Fruit fly (Drosophila melanogaster) whole organism, embryonic: Measurements from ENCODE around the gene CG43051.
A peak's percentile ranks its signal among the peaks of the same experiment; 100 is the strongest.

Source experiments
- Antp ChIP-seq: fragments of 200-800 bp; sonication (Bioruptor generic); optimal IDR thresholded peaks from 3 replicates; lab custom pipeline; 2016; ENCODE audit warnings: missing biosample characterization, missing genetic modification characterization
- B-H1 ChIP-seq: fragments of 200-800 bp; sonication (Bioruptor generic); IDR thresholded peaks from 3 replicates; pipeline ENCODE4 v1.3.6; 2022; ENCODE audit warnings: missing biosample characterization, missing genetic modification characterization
- CG10366 ChIP-seq: fragments of 200-800 bp; sonication (Bioruptor generic); IDR thresholded peaks from 2 replicates; pipeline ENCODE4 v1.3.6; 2022; ENCODE audit warnings: missing biosample characterization, missing genetic modification characterization
- CG11560 ChIP-seq: fragments of 200-800 bp; sonication (Bioruptor generic); IDR thresholded peaks from 3 replicates; pipeline ENCODE4 v1.3.6; 2022; ENCODE audit warnings: missing biosample characterization, missing genetic modification characterization
- CG11723 ChIP-seq: fragments of 200-800 bp; sonication (Bioruptor generic); optimal IDR thresholded peaks from 2 replicates; lab custom pipeline; 2017; ENCODE audit warnings: missing biosample characterization, mild to moderate bottlenecking, missing genetic modification characterization
- CG12299 ChIP-seq: fragments of 200-800 bp; sonication (Bioruptor generic); optimal IDR thresholded peaks from 2 replicates; lab custom pipeline; 2018; ENCODE audit warnings: missing biosample characterization, mild to moderate bottlenecking, missing genetic modification characterization
- CG13123 ChIP-seq: fragments of 200-800 bp; sonication (Bioruptor generic); optimal IDR thresholded peaks from 2 replicates; lab custom pipeline; 2016; ENCODE audit warnings: missing biosample characterization, missing genetic modification characterization
- CG13894 ChIP-seq: fragments of 200-800 bp; sonication (Bioruptor generic); optimal IDR thresholded peaks from 3 replicates; lab custom pipeline; 2018; ENCODE audit warnings: missing biosample characterization, mild to moderate bottlenecking, missing genetic modification characterization, moderate library complexity
- CG18619 ChIP-seq: fragments of 200-800 bp; sonication (Bioruptor generic); optimal IDR thresholded peaks from 3 replicates; lab custom pipeline; 2017; ENCODE audit warnings: missing biosample characterization, mild to moderate bottlenecking, missing genetic modification characterization
- CG31441 ChIP-seq: fragments of 200-800 bp; sonication (Bioruptor generic); IDR thresholded peaks from 2 replicates; pipeline ENCODE4 v1.3.6; 2022; ENCODE audit warnings: missing biosample characterization, missing genetic modification characterization
- CG32772 ChIP-seq: fragments of 200-800 bp; sonication (Bioruptor generic); IDR thresholded peaks from 2 replicates; pipeline ENCODE4 v1.3.6; 2022; ENCODE audit warnings: missing biosample characterization, missing genetic modification characterization
- CG3407 ChIP-seq: fragments of 200-800 bp; sonication (Bioruptor generic); optimal IDR thresholded peaks from 2 replicates; lab custom pipeline; 2018; ENCODE audit warnings: missing biosample characterization, mild to moderate bottlenecking, missing genetic modification characterization
- CG4360 ChIP-seq: fragments of 200-800 bp; sonication (Bioruptor generic); IDR thresholded peaks from 2 replicates; pipeline ENCODE4 v1.3.6; 2022; ENCODE audit warnings: missing biosample characterization, missing genetic modification characterization
- CG5180 ChIP-seq: fragments of 200-800 bp; sonication (Bioruptor generic); optimal IDR thresholded peaks from 3 replicates; lab custom pipeline; 2017; ENCODE audit warnings: missing biosample characterization, missing genetic modification characterization, mild to moderate bottlenecking, moderate library complexity, missing genetic modification reagents
- CG6175 ChIP-seq: fragments of 200-800 bp; sonication (Bioruptor generic); IDR thresholded peaks from 3 replicates; pipeline ENCODE4 v1.3.6; 2022; ENCODE audit warnings: missing biosample characterization, missing genetic modification characterization
- CG7963 ChIP-seq: fragments of 200-800 bp; sonication (Bioruptor generic); IDR thresholded peaks from 3 replicates; pipeline ENCODE4 v1.3.6; 2022; ENCODE audit warnings: missing biosample characterization, missing genetic modification characterization; ENCODE audit not compliant: partially characterized antibody
- CG8290 ChIP-seq, 3 experiments: fragments of 200-800 bp; sonication (Bioruptor generic); optimal IDR thresholded peaks; 2 replicates each; lab custom pipeline; 2016 to 2019; ENCODE audit warnings: missing biosample characterization in 3 of 3, missing genetic modification characterization in 3 of 3, mild to moderate bottlenecking in 2 of 3, moderate library complexity in 1 of 3
- CTCF ChIP-seq: fragments of 200-800 bp; sonication (Bioruptor generic); optimal IDR thresholded peaks from 2 replicates; lab custom pipeline; 2017; ENCODE audit warnings: missing biosample characterization, mild to moderate bottlenecking, missing genetic modification characterization, moderate library complexity
- Ets65A ChIP-seq: fragments of 200-800 bp; sonication (Bioruptor generic); peaks from one replicate; lab custom pipeline; 2016; ENCODE audit warnings: missing biosample characterization, missing genetic modification characterization
- Fer3 ChIP-seq: fragments of 200-800 bp; sonication (Bioruptor generic); optimal IDR thresholded peaks from 2 replicates; lab custom pipeline; 2018; ENCODE audit warnings: missing biosample characterization, mild to moderate bottlenecking, missing genetic modification characterization, moderate library complexity
- HHEX ChIP-seq: fragments of 200-800 bp; sonication (Bioruptor generic); optimal IDR thresholded peaks from 3 replicates; lab custom pipeline; 2017; ENCODE audit warnings: missing biosample characterization, mild to moderate bottlenecking, missing genetic modification characterization, missing genetic modification reagents
- HmgZ ChIP-seq: fragments of 200-800 bp; sonication (Bioruptor generic); optimal IDR thresholded peaks from 2 replicates; lab custom pipeline; 2018; ENCODE audit warnings: missing biosample characterization, mild to moderate bottlenecking, missing genetic modification characterization
- Hmr ChIP-seq: fragments of 200-800 bp; sonication (Bioruptor generic); optimal IDR thresholded peaks from 3 replicates; lab custom pipeline; 2017; ENCODE audit warnings: mild to moderate bottlenecking, missing biosample characterization, missing genetic modification reagents, missing genetic modification characterization
- Pdp1 ChIP-seq, 2 experiments: fragments of 200-800 bp; sonication (Bioruptor generic); optimal IDR thresholded peaks; 3 replicates each; lab custom pipeline; 2016; ENCODE audit warnings: missing biosample characterization in 2 of 2, missing genetic modification characterization in 2 of 2, mild to moderate bottlenecking in 1 of 2, moderate library complexity in 1 of 2
- Ravus ChIP-seq: fragments of 200-800 bp; sonication (Bioruptor generic); IDR thresholded peaks from 2 replicates; pipeline ENCODE4 v1.3.6; 2022; ENCODE audit warnings: missing biosample characterization, missing genetic modification characterization
- Side ChIP-seq: fragments of 200-800 bp; sonication (Bioruptor generic); optimal IDR thresholded peaks from 2 replicates; lab custom pipeline; 2016; ENCODE audit warnings: missing biosample characterization, missing genetic modification characterization
- Spps ChIP-seq: fragments of 200-800 bp; sonication (Bioruptor generic); optimal IDR thresholded peaks from 2 replicates; lab custom pipeline; 2018; ENCODE audit warnings: missing biosample characterization, mild to moderate bottlenecking, missing genetic modification characterization
- Usf ChIP-seq: fragments of 200-800 bp; sonication (Bioruptor generic); optimal IDR thresholded peaks from 2 replicates; lab custom pipeline; 2017; ENCODE audit warnings: missing genotype, missing biosample characterization, missing genetic modification characterization
- Xrp1 ChIP-seq: fragments of 200-800 bp; sonication (Bioruptor generic); IDR thresholded peaks from 2 replicates; pipeline ENCODE4 v1.3.6; 2022; ENCODE audit warnings: missing biosample characterization, missing genetic modification characterization
- YL-1 ChIP-seq: fragments of 200-800 bp; sonication (Bioruptor generic); optimal IDR thresholded peaks from 3 replicates; lab custom pipeline; 2017; ENCODE audit warnings: missing biosample characterization, mild to moderate bottlenecking, missing genetic modification characterization
- ash1 ChIP-seq: fragments of 200-800 bp; sonication (Bioruptor generic); optimal IDR thresholded peaks from 2 replicates; lab custom pipeline; 2018; ENCODE audit warnings: missing biosample characterization, mild to moderate bottlenecking, missing genetic modification characterization
- cato ChIP-seq: fragments of 200-800 bp; sonication (Bioruptor generic); optimal IDR thresholded peaks from 2 replicates; lab custom pipeline; 2016; ENCODE audit warnings: missing biosample characterization, missing genetic modification characterization, borderline replicate concordance
- corto ChIP-seq: fragments of 200-800 bp; sonication (Bioruptor generic); optimal IDR thresholded peaks from 2 replicates; lab custom pipeline; 2016; ENCODE audit warnings: missing biosample characterization, mild to moderate bottlenecking, missing genetic modification characterization, moderate library complexity
- crol ChIP-seq: fragments of 200-800 bp; sonication (Bioruptor generic); IDR thresholded peaks from 2 replicates; pipeline ENCODE4 v1.3.6; 2022; ENCODE audit warnings: missing biosample characterization, missing genetic modification characterization
- emc ChIP-seq: fragments of 200-800 bp; sonication (Bioruptor generic); optimal IDR thresholded peaks from 2 replicates; lab custom pipeline; 2016; ENCODE audit warnings: missing biosample characterization, missing genetic modification characterization
- fd64A ChIP-seq: fragments of 200-800 bp; sonication (Bioruptor generic); optimal IDR thresholded peaks from 3 replicates; lab custom pipeline; 2018; ENCODE audit warnings: missing biosample characterization, mild to moderate bottlenecking, missing genetic modification characterization
- hbn ChIP-seq: fragments of 200-800 bp; sonication (Bioruptor generic); IDR thresholded peaks from 2 replicates; pipeline ENCODE4 v1.3.6; 2022; ENCODE audit warnings: missing biosample characterization, missing genetic modification characterization; ENCODE audit not compliant: partially characterized antibody
- her ChIP-seq: fragments of 200-800 bp; sonication (Bioruptor generic); optimal IDR thresholded peaks from 2 replicates; lab custom pipeline; 2016; ENCODE audit warnings: missing biosample characterization, missing genetic modification characterization
- insv ChIP-seq, 2 experiments: fragments of 200-800 bp; sonication (Bioruptor generic); optimal IDR thresholded peaks; 3 replicates each; lab custom pipeline; 2016 to 2018; ENCODE audit warnings: missing biosample characterization in 2 of 2, missing genetic modification characterization in 2 of 2
- klu ChIP-seq: fragments of 200-800 bp; sonication (Bioruptor generic); IDR thresholded peaks from 2 replicates; pipeline ENCODE4 v1.3.6; 2022; ENCODE audit warnings: missing biosample characterization, missing genetic modification characterization
- lab ChIP-seq: fragments of 200-800 bp; sonication (Bioruptor generic); optimal IDR thresholded peaks from 3 replicates; lab custom pipeline; 2017; ENCODE audit warnings: missing biosample characterization, missing genetic modification characterization, mild to moderate bottlenecking, moderate library complexity, missing genetic modification reagents
- oc ChIP-seq: fragments of 200-800 bp; sonication (Bioruptor generic); optimal IDR thresholded peaks from 2 replicates; lab custom pipeline; 2018; ENCODE audit warnings: missing biosample characterization, mild to moderate bottlenecking, missing genetic modification characterization, moderate library complexity
- org-1 ChIP-seq: fragments of 200-800 bp; sonication (Bioruptor generic); optimal IDR thresholded peaks from 2 replicates; lab custom pipeline; 2017; ENCODE audit warnings: missing biosample characterization, missing genetic modification characterization
- p53 ChIP-seq: fragments of 200-800 bp; sonication (Bioruptor generic); optimal IDR thresholded peaks from 2 replicates; lab custom pipeline; 2016; ENCODE audit warnings: missing biosample characterization, missing genetic modification characterization
- pita ChIP-seq: fragments of 200-800 bp; sonication (Bioruptor generic); optimal IDR thresholded peaks from 2 replicates; lab custom pipeline; 2017; ENCODE audit warnings: missing biosample characterization, mild to moderate bottlenecking, missing genetic modification characterization
- prd ChIP-seq, 3 experiments: fragments of >200 bp in 2 of 3; fragments of 200-800 bp in 1 of 3; sonication (Bioruptor generic) in 1 of 3; optimal IDR thresholded peaks in 2 of 3; IDR thresholded peaks in 1 of 3; 2 replicates in 2 of 3; 3 replicates in 1 of 3; pipeline versions ENCODE4 v1.3.6 to Lab custom; 2017 to 2022; ENCODE audit warnings: missing biosample characterization in 1 of 3, missing genetic modification characterization in 1 of 3
- sens ChIP-seq: fragments of 200-800 bp; sonication (Bioruptor generic); peaks from one replicate; lab custom pipeline; 2016; ENCODE audit warnings: missing biosample characterization, missing genetic modification characterization
- shn ChIP-seq: fragments of 200-800 bp; sonication (Bioruptor generic); optimal IDR thresholded peaks from 3 replicates; lab custom pipeline; 2016; ENCODE audit warnings: missing biosample characterization, missing genetic modification characterization
- toy ChIP-seq: fragments of 200-800 bp; sonication (Bioruptor generic); IDR thresholded peaks from 2 replicates; pipeline ENCODE4 v1.3.6; 2022; ENCODE audit warnings: missing biosample characterization, missing genetic modification characterization
- z ChIP-seq: fragments of 200-800 bp; sonication (Bioruptor generic); IDR thresholded peaks from 3 replicates; pipeline ENCODE4 v1.3.6; 2022; ENCODE audit warnings: missing biosample characterization, missing genetic modification characterization
- zf30C ChIP-seq: fragments of 200-800 bp; sonication (Bioruptor generic); optimal IDR thresholded peaks from 3 replicates; lab custom pipeline; 2018; ENCODE audit warnings: missing biosample characterization, mild to moderate bottlenecking, missing genetic modification characterization

The CG43051 gene

DNA sequence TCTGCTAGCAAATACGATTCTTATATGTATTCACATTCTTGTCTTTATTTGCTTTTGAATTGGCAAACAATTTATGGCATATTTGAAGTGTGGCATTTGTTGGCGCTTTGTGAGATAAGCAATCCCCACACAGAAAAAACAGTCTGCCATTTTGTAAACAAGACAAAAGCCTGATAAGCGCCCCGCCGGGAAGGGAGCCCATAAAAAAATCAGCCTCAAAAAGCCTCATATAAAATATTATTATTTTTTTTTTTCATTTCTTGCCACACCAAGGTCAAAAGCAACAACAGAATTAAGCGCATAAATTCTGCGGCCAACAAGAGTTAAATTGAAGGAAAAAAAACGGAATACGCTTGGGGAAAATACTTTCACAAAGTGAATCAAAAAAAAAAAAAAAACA is 32.4 kb upstream of the CG43051 start (continued):
- TF ChIP-seq Ravus (no peak), Usf (GFP tag; lab: Kevin White, UChicago) (no peak), Antp (no peak), CG12299 (tag; lab: Kevin White, UChicago) (no peak), CG18619 (peak; percentile 24), corto (GFP tag; lab: Kevin White, UChicago) (peak; percentile 34), ash1 (GFP tag; lab: Kevin White, UChicago) (peak; percentile 55), klu (GFP tag; lab: Robert Waterston, UW) (no peak), Fer3 (peak; percentile 59), org-1 (no peak), Hmr (GFP tag; lab: Kevin White, UChicago) (peak; percentile 82), Pdp1 (GFP tag; optimal IDR thresholded peaks at IDR 0.05; lab: Kevin White, UChicago) (peak in 1 of 2 experiments; percentile 39), CG3407 (GFP tag; lab: Kevin White, UChicago) (peak; percentile 11), CG13123 (GFP tag; lab: Kevin White, UChicago) (no peak), CG11723 (no peak), HHEX (GFP tag; lab: Kevin White, UChicago) (peak; percentile 59), fd64A (GFP tag; lab: Kevin White, UChicago) (no peak), CG10366 (no peak), crol (GFP tag; lab: Robert Waterston, UW) (no peak), Spps (tag; lab: Kevin White, UChicago) (no peak), pita (no peak), oc (no peak), CG13894 (tag; lab: Kevin White, UChicago) (peak; percentile 49), YL-1 (GFP tag; lab: Kevin White, UChicago) (no peak), CG5180 (GFP tag; lab: Kevin White, UChicago) (no peak), her (GFP tag; lab: Kevin White, UChicago) (no peak), Ets65A (GFP tag; lab: Kevin White, UChicago) (no peak), insv (GFP tag; optimal IDR thresholded peaks at IDR 0.05; lab: Kevin White, UChicago) (no peak), Xrp1 (GFP tag; lab: Robert Waterston, UW) (0 out of 2 replicates have a peak, but pooled peaks have one; percentile 21), z (GFP tag; lab: Robert Waterston, UW) (no peak), prd (optimal IDR thresholded peaks at IDR 0.05; lab: Kevin White, UChicago) (no peak), prd (GFP tag; IDR thresholded peaks at IDR 0.05; lab: Robert Waterston, UW) (no peak), emc (GFP tag; lab: Kevin White, UChicago) (no peak), toy (GFP tag; lab: Robert Waterston, UW) (no peak), B-H1 (GFP tag; lab: Robert Waterston, UW) (no peak; the same call in 2 of the 3 replicates), CTCF (no peak), CG7963 (GFP tag; lab: Robert Waterston, UW) (no peak), HmgZ (peak; percentile 49), Side (no peak), cato (no peak), sens (GFP tag; lab: Kevin White, UChicago) (peak; percentile 15), shn (GFP tag; lab: Kevin White, UChicago) (no peak), CG6175 (GFP tag; lab: Robert Waterston, UW) (no peak), CG31441 (GFP tag; lab: Robert Waterston, UW) (no peak), p53 (GFP tag; lab: Kevin White, UChicago) (no peak), CG32772 (GFP tag; lab: Robert Waterston, UW) (no peak), zf30C (no peak), CG8290 (GFP tag; optimal IDR thresholded peaks at IDR 0.05; lab: Kevin White, UChicago) (no peak), CG8290 (tag; optimal IDR thresholded peaks at IDR 0.05; lab: Kevin White, UChicago) (peak in 1 of 2 experiments; percentile 64), lab (GFP tag; lab: Kevin White, UChicago) (peak; percentile 83), CG4360 (GFP tag; lab: Robert Waterston, UW) (no peak), CG11560 (no peak), hbn (GFP tag; lab: Robert Waterston, UW) (no peak)
